Fruit fly (Drosophila melanogaster): Measurements from ENCODE around the gene Obp19b.

Obp19b gene

DNA sequence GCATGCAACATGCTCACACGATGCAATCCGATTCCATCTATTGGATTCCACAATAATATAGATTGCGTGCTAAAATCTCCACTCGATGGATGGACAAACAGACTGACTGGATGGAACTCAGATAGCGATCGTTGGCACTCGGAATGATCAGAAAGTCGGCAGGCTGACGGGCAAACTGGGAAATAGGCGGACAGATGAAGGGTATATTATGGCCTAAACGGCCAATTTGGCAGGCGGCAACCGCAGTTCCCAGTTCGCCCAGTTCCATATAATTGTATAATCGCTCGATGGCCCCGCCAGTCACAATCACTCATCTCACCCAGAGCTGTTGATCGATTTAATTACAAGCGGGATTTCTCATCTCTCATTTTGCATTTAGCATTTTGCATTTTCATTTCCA lies 2.8 kb downstream of the Obp19b start, which contains the start of gene Obp19d:
TSS of gene Obp19d (plus strand) at position 301 of the 400 bp plus-strand sequence.
- TF ChIP-seq Pif1A (GFP tag; optimal IDR thresholded peaks at IDR 0.05) = no peak
- TF ChIP-seq CG10348 (GFP tag; IDR thresholded peaks at IDR 0.05) = no peak
- TF ChIP-seq D1 (tag; optimal IDR thresholded peaks at IDR 0.05) = no peak
- TF ChIP-seq gl (tag; optimal IDR thresholded peaks at IDR 0.05) = no peak
- no peak for TF ChIP-seq CG13204 (GFP tag; optimal IDR thresholded peaks at IDR 0.05)
- no peak for TF ChIP-seq CG32121 (GFP tag; IDR thresholded peaks at IDR 0.05)
- TF ChIP-seq Pif1B (GFP tag; optimal IDR thresholded peaks at IDR 0.05) = no peak
- no peak for TF ChIP-seq CG9948 (tag; optimal IDR thresholded peaks at IDR 0.05)
- no peak for TF ChIP-seq CG34367 (tag; optimal IDR thresholded peaks at IDR 0.05)
- no peak for TF ChIP-seq Snoo (tag; optimal IDR thresholded peaks at IDR 0.05)

DNA sequence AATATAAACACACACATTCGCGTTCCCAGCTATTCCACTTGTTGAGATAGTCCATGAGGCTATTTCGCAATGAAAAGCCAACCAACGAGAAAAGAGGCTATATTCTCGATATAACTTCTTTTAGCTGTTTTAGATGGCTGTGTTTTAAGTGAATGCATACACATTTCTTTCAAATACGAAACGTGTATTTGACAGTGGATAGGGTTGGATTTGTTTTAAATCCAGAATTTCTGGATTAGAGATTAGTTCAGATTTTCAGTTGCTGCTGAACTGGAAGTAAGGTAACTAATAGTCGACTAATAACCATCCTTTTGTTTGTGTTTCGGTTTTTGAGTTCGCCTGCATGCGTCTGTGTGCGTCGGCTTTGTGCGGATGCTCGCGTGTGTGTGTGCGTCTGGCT lies 6.6 kb downstream of the Obp19b start:
- no peak for TF ChIP-seq CG13204 (GFP tag; optimal IDR thresholded peaks at IDR 0.05)
- TF ChIP-seq Snoo (tag; optimal IDR thresholded peaks at IDR 0.05) = no peak
- no peak for TF ChIP-seq CG15710 (tag; optimal IDR thresholded peaks at IDR 0.05)
- TF ChIP-seq CG10348 (GFP tag; IDR thresholded peaks at IDR 0.05) = no peak
- TF ChIP-seq fd96Ca (GFP tag; IDR thresholded peaks at IDR 0.05) = no peak
- no peak for TF ChIP-seq CG34367 (tag; optimal IDR thresholded peaks at IDR 0.05)
- no peak for TF ChIP-seq CG4496 (GFP tag; IDR thresholded peaks at IDR 0.05)
- no peak for TF ChIP-seq EcR (GFP tag; optimal IDR thresholded peaks at IDR 0.05)
- no peak for TF ChIP-seq CG8301 (tag; optimal IDR thresholded peaks at IDR 0.05)
- TF ChIP-seq Pif1A (GFP tag; optimal IDR thresholded peaks at IDR 0.05) = no peak

DNA sequence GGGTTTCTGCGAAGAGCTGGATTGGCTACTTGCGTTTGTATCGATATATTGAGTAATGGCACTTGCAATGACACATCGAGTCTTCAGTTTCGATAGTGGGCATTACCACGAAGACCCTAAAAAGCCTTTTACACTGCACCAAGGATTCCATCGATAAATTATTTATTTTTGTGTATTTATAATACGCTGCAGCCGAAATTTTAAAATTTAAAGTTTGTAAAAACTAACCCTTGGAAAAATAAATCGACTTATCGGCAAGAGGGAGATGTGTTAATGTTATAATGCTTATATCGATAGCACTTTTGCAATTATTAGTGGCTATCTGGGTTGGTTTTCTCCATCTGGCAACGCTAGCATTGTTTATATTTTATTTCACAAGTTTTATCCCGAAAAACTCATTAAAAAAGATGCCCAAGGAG lies 7.2 kb downstream of the Obp19b start, which contains the start of the genes Pp4-19C and cactin:
TSS of gene Pp4-19C (minus strand) at position 256 of the 419 bp plus-strand sequence.
TSS of gene cactin (plus strand) at position 323 of the 419 bp plus-strand sequence.
- TF ChIP-seq gl (tag; optimal IDR thresholded peaks at IDR 0.05) = no peak
- TF ChIP-seq CG8301 (tag; optimal IDR thresholded peaks at IDR 0.05) = no peak
- peak; percentile 10 for TF ChIP-seq CG15710 (tag; optimal IDR thresholded peaks at IDR 0.05)
- TF ChIP-seq CG4496 (GFP tag; IDR thresholded peaks at IDR 0.05) = 0 out of 3 replicates have a peak, but pooled peaks have one; percentile 44
- TF ChIP-seq Ets98B (GFP tag; IDR thresholded peaks at IDR 0.05) = peak; percentile 17; the same call in 1 of the 2 replicates

DNA sequence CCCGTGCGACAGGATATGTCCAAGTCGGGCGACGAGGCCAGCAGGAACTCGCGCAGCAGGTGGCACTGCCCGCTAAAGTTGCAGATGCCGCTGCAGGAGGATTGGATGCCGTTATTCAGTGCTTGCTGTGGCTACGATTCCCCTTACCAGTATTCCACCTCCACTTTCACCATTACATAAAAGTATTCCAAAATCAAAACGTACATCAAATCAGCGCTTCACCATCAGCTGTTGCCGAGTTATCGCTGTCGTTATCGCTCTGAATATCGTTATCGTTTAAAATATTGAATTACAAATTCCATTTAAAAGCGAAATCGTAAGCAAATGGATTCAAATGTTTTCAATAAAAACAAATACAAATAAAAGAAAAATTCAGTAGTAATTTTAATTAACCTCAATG lies 10.3 kb downstream of the Obp19b start, which contains the start of gene CG15456:
TSS of gene CG15456 (minus strand) at position 225 of the 400 bp plus-strand sequence.
- TF ChIP-seq CG8159 (tag; optimal IDR thresholded peaks at IDR 0.05) = no peak
- no peak for TF ChIP-seq CG14655 (GFP tag; optimal IDR thresholded peaks at IDR 0.05)
- no peak for TF ChIP-seq CG15710 (tag; optimal IDR thresholded peaks at IDR 0.05)
- TF ChIP-seq gl (tag; optimal IDR thresholded peaks at IDR 0.05) = no peak
- no peak for TF ChIP-seq CG4496 (GFP tag; IDR thresholded peaks at IDR 0.05)
- no peak for TF ChIP-seq fd96Ca (GFP tag; IDR thresholded peaks at IDR 0.05)
- TF ChIP-seq Pif1A (GFP tag; optimal IDR thresholded peaks at IDR 0.05) = no peak
- TF ChIP-seq EcR (GFP tag; optimal IDR thresholded peaks at IDR 0.05) = no peak
- no peak for TF ChIP-seq Ets98B (GFP tag; IDR thresholded peaks at IDR 0.05)
- no peak for TF ChIP-seq CG17806 (tag; optimal IDR thresholded peaks at IDR 0.05)
- TF ChIP-seq CG13204 (GFP tag; optimal IDR thresholded peaks at IDR 0.05) = no peak
- TF ChIP-seq CG10348 (GFP tag; IDR thresholded peaks at IDR 0.05) = no peak
- no peak for TF ChIP-seq CG32121 (GFP tag; IDR thresholded peaks at IDR 0.05)
- TF ChIP-seq CG12605 (GFP tag; IDR thresholded peaks at IDR 0.05) = no peak

DNA sequence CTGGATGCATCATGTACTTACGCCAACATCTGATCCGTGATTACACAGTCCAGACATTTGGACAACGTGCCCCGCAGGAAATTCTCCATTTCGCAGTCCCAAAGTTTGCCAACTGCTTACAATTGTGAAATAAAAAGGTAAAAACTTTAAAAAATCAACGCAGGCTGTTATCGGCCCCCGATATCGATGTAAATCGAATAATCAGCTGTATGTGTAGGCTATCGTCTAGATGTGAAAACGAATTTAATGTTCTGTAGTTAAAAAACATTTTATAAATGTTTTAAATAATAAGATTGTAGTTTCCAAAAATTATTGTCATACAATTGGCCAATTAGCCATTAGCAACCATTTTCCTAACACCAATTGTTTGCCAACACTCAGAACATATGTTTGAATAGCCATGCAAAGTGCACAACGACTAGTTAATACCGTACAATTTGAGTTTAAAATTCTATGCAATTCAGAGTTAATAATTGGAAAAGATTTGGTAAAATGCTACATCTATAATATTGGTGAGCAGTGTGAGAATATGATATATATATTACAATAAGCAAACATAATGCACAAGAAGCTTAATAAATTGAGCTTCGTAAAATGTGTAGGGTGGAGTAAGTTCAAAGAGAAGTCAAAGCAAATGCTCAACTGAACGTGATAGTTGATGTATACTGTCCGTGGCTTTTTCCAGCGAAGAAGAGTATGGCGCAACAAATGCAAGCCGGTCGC lies 13.1 kb downstream of the Obp19b start, which contains the start of the genes CG11710 and mal:
TSS of gene CG11710 (minus strand) at position 192 of the 723 bp plus-strand sequence.
TSS of gene mal (plus strand) at position 194 of the 723 bp plus-strand sequence.
- 0 out of 2 replicates have a peak, but pooled peaks have one; percentile 22 for TF ChIP-seq CG10348 (GFP tag; IDR thresholded peaks at IDR 0.05)
- peak; percentile 88 for TF ChIP-seq CG8159 (tag; optimal IDR thresholded peaks at IDR 0.05)
- peak; percentile 69 for TF ChIP-seq gl (tag; optimal IDR thresholded peaks at IDR 0.05)
- peak; percentile 62 for TF ChIP-seq CG9948 (tag; optimal IDR thresholded peaks at IDR 0.05)
- TF ChIP-seq Pif1A (GFP tag; optimal IDR thresholded peaks at IDR 0.05) = no peak
- peak; percentile 71 for TF ChIP-seq Snoo (tag; optimal IDR thresholded peaks at IDR 0.05)
- no peak for TF ChIP-seq rn (GFP tag; IDR thresholded peaks at IDR 0.05)
- no peak for TF ChIP-seq EcR (GFP tag; optimal IDR thresholded peaks at IDR 0.05)
- TF ChIP-seq CG12605 (GFP tag; IDR thresholded peaks at IDR 0.05) = no peak
- no peak for TF ChIP-seq CG14655 (GFP tag; optimal IDR thresholded peaks at IDR 0.05)
- TF ChIP-seq CG32121 (GFP tag; IDR thresholded peaks at IDR 0.05) = peak; percentile 79
- TF ChIP-seq CG15710 (tag; optimal IDR thresholded peaks at IDR 0.05) = peak; percentile 75
- peak; percentile 76 for TF ChIP-seq CG17806 (tag; optimal IDR thresholded peaks at IDR 0.05)
- peak; percentile 85 for TF ChIP-seq Pif1B (GFP tag; optimal IDR thresholded peaks at IDR 0.05)
- peak; percentile 72 for TF ChIP-seq fd96Ca (GFP tag; IDR thresholded peaks at IDR 0.05)
- no peak for TF ChIP-seq CG13204 (GFP tag; optimal IDR thresholded peaks at IDR 0.05)
- TF ChIP-seq CG34367 (tag; optimal IDR thresholded peaks at IDR 0.05) = peak; percentile 48
- TF ChIP-seq CG8301 (tag; optimal IDR thresholded peaks at IDR 0.05) = peak; percentile 83
- TF ChIP-seq D1 (tag; optimal IDR thresholded peaks at IDR 0.05) = no peak
- peak; percentile 60 for TF ChIP-seq Ets98B (GFP tag; IDR thresholded peaks at IDR 0.05)
- peak; percentile 70 for TF ChIP-seq CG4496 (GFP tag; IDR thresholded peaks at IDR 0.05)
